Worm (Caenorhabditis elegans) whole organism, L3 larva: ENCODE data around the gene mrpl-35.

ENCODE experiments used
- ZK546.5 ChIP-seq: sonication (generic microtip); optimal IDR thresholded peaks from 2 replicates; lab custom pipeline; 2017; ENCODE audit warnings: missing biosample characterization, missing genetic modification characterization
- aly-2 ChIP-seq: fragments of 150-350 bp; optimal IDR thresholded peaks from 2 replicates; lab custom pipeline; 2014; ENCODE audit warnings: missing biosample characterization, missing genetic modification characterization
- ama-1 ChIP-seq: fragments of 150-350 bp; optimal IDR thresholded peaks from 2 replicates; lab custom pipeline; 2018
- ceh-16 ChIP-seq: sonication (generic microtip); optimal IDR thresholded peaks from 2 replicates; lab custom pipeline; 2017; ENCODE audit warnings: missing biosample characterization, missing genetic modification characterization
- ceh-28 ChIP-seq: fragments of 150-350 bp; optimal IDR thresholded peaks from 2 replicates; lab custom pipeline; 2014; ENCODE audit warnings: missing biosample characterization, missing genetic modification reagents, missing genetic modification characterization
- ceh-82 ChIP-seq: fragments of 150-350 bp; optimal IDR thresholded peaks from 2 replicates; lab custom pipeline; 2014; ENCODE audit warnings: missing biosample characterization, missing genetic modification characterization
- ceh-9 ChIP-seq: sonication (generic microtip); optimal IDR thresholded peaks from 2 replicates; lab custom pipeline; 2018; ENCODE audit warnings: missing biosample characterization, missing genetic modification characterization
- daf-12 ChIP-seq: fragments of 150-350 bp; optimal IDR thresholded peaks from 2 replicates; lab custom pipeline; 2014; ENCODE audit warnings: missing biosample characterization, missing genetic modification reagents, missing genetic modification characterization
- egl-27 ChIP-seq: sonication (generic microtip); optimal IDR thresholded peaks from 4 replicates; lab custom pipeline; 2017; ENCODE audit warnings: missing biosample characterization, missing genetic modification reagents, missing genetic modification characterization
- egl-5 ChIP-seq: fragments of 150-350 bp; optimal IDR thresholded peaks from 2 replicates; lab custom pipeline; 2017; ENCODE audit warnings: missing biosample characterization, missing genetic modification reagents, missing genetic modification characterization, inconsistent platforms
- elt-1 ChIP-seq: fragments of 150-350 bp; optimal IDR thresholded peaks from 2 replicates; lab custom pipeline; 2014; ENCODE audit warnings: missing biosample characterization, missing genetic modification characterization
- elt-2 ChIP-seq: sonication (generic microtip); optimal IDR thresholded peaks from 2 replicates; lab custom pipeline; 2016; ENCODE audit warnings: missing genetic modification reagents, mild to moderate bottlenecking, missing genetic modification characterization, missing compliant biosample characterization
- elt-3 ChIP-seq, 3 experiments: fragments of 150-350 bp in 1 of 3; sonication (generic microtip) in 2 of 3; optimal IDR thresholded peaks; 2 replicates in 2 of 3; 4 replicates in 1 of 3; lab custom pipeline; 2014 to 2017; ENCODE audit warnings: missing biosample characterization in 3 of 3, missing genetic modification characterization in 3 of 3
- eor-1 ChIP-seq, 2 experiments: fragments of 150-350 bp; optimal IDR thresholded peaks; 2 replicates each; lab custom pipeline; 2014 to 2018; ENCODE audit warnings: missing biosample characterization in 2 of 2, missing genetic modification characterization in 2 of 2
- fkh-10 ChIP-seq: sonication (generic microtip); optimal IDR thresholded peaks from 2 replicates; lab custom pipeline; 2017; ENCODE audit warnings: missing biosample characterization, missing genetic modification reagents, missing genetic modification characterization
- fkh-2 ChIP-seq: fragments of 150-350 bp; optimal IDR thresholded peaks from 2 replicates; lab custom pipeline; 2014; ENCODE audit warnings: missing biosample characterization, missing genetic modification reagents, missing genetic modification characterization
- fos-1 ChIP-seq: fragments of 150-350 bp; optimal IDR thresholded peaks from 2 replicates; lab custom pipeline; 2014; ENCODE audit warnings: missing biosample characterization, missing genetic modification characterization
- jun-1 ChIP-seq: fragments of 150-350 bp; optimal IDR thresholded peaks from 2 replicates; lab custom pipeline; 2014; ENCODE audit warnings: missing biosample characterization, missing genetic modification reagents, missing genetic modification characterization
- lin-15B ChIP-seq: fragments of 150-350 bp; optimal IDR thresholded peaks from 2 replicates; lab custom pipeline; 2014; ENCODE audit warnings: missing biosample characterization, missing genetic modification characterization
- lin-39 ChIP-seq: fragments of 150-350 bp; optimal IDR thresholded peaks from 2 replicates; lab custom pipeline; 2018; ENCODE audit warnings: missing biosample characterization, missing genetic modification reagents, missing genetic modification characterization
- nfya-1 ChIP-seq: sonication (generic microtip); optimal IDR thresholded peaks from 2 replicates; lab custom pipeline; 2017; ENCODE audit warnings: missing genetic modification characterization, mild to moderate bottlenecking, missing compliant biosample characterization, antibody characterized with exemption, moderate library complexity; ENCODE audit not compliant: insufficient read depth
- nhr-11 ChIP-seq: fragments of 150-350 bp; optimal IDR thresholded peaks from 2 replicates; lab custom pipeline; 2014; ENCODE audit warnings: missing biosample characterization, missing genetic modification characterization
- nhr-12 ChIP-seq: fragments of 150-350 bp; optimal IDR thresholded peaks from 2 replicates; lab custom pipeline; 2014; ENCODE audit warnings: missing biosample characterization, missing genetic modification characterization
- nhr-23 ChIP-seq: fragments of 150-350 bp; optimal IDR thresholded peaks from 2 replicates; lab custom pipeline; 2014; ENCODE audit warnings: missing biosample characterization, missing genetic modification reagents, missing genetic modification characterization
- nhr-237 ChIP-seq: fragments of 150-350 bp; optimal IDR thresholded peaks from 2 replicates; lab custom pipeline; 2014; ENCODE audit warnings: missing biosample characterization, missing genetic modification characterization
- nhr-25 ChIP-seq: sonication (generic microtip); optimal IDR thresholded peaks from 2 replicates; lab custom pipeline; 2017; ENCODE audit warnings: missing biosample characterization, missing genetic modification characterization
- nhr-28 ChIP-seq: fragments of 150-350 bp; optimal IDR thresholded peaks from 2 replicates; lab custom pipeline; 2014; ENCODE audit warnings: missing biosample characterization, missing genetic modification characterization
- nhr-43 ChIP-seq: sonication (generic microtip); optimal IDR thresholded peaks from 2 replicates; lab custom pipeline; 2016; ENCODE audit warnings: mild to moderate bottlenecking, missing genetic modification characterization, missing compliant biosample characterization; ENCODE audit not compliant: poor library complexity, severe bottlenecking
- nhr-67 ChIP-seq: fragments of 150-350 bp; optimal IDR thresholded peaks from 2 replicates; lab custom pipeline; 2014; ENCODE audit warnings: missing biosample characterization, missing genetic modification characterization
- nhr-76 ChIP-seq: fragments of 150-350 bp; sonication (generic microtip); optimal IDR thresholded peaks from 5 replicates; lab custom pipeline; 2014; ENCODE audit warnings: missing biosample characterization, missing genetic modification characterization
- nhr-77 ChIP-seq: fragments of 150-350 bp; optimal IDR thresholded peaks from 2 replicates; lab custom pipeline; 2014; ENCODE audit warnings: missing biosample characterization, missing genetic modification characterization
- pha-4 ChIP-seq: fragments of 150-350 bp; optimal IDR thresholded peaks from 2 replicates; lab custom pipeline; 2014; ENCODE audit warnings: missing biosample characterization, missing genetic modification reagents, missing genetic modification characterization
- pqm-1 ChIP-seq: fragments of 150-350 bp; optimal IDR thresholded peaks from 2 replicates; lab custom pipeline; 2017; ENCODE audit warnings: missing biosample characterization, missing genetic modification characterization, inconsistent platforms
- sea-2 ChIP-seq: fragments of 150-350 bp; sonication (generic microtip); optimal IDR thresholded peaks from 4 replicates; lab custom pipeline; 2014; ENCODE audit warnings: missing biosample characterization, missing genetic modification reagents, missing genetic modification characterization
- skn-1 ChIP-seq: fragments of 150-350 bp; optimal IDR thresholded peaks from 2 replicates; lab custom pipeline; 2014; ENCODE audit warnings: missing biosample characterization, missing genetic modification characterization
- snpc-4 ChIP-seq: fragments of 150-350 bp; optimal IDR thresholded peaks from 2 replicates; lab custom pipeline; 2014; ENCODE audit warnings: missing biosample characterization, missing genetic modification characterization
- tbx-2 ChIP-seq: sonication (generic microtip); optimal IDR thresholded peaks from 2 replicates; lab custom pipeline; 2016; ENCODE audit warnings: mild to moderate bottlenecking, missing genetic modification characterization, missing compliant biosample characterization
- unc-62 ChIP-seq: fragments of 150-350 bp; sonication (generic microtip); optimal IDR thresholded peaks from 4 replicates; lab custom pipeline; 2014; ENCODE audit warnings: missing biosample characterization, missing genetic modification reagents, missing genetic modification characterization
- ztf-11 ChIP-seq: fragments of 150-350 bp; optimal IDR thresholded peaks from 2 replicates; lab custom pipeline; 2014; ENCODE audit warnings: missing biosample characterization, missing genetic modification characterization

mrpl-35 gene

ce11 chrIII:3537401-3537800 is 27.4 kb downstream of the mrpl-35 start, which contains the start of gene cfap-20:
Gene cfap-20, minus strand, starts transcription at chrIII:3537501.
- TF ChIP-seq lin-39 (tag; lab: Kevin White, UChicago), result no peak
- no peak for TF ChIP-seq nhr-43
- TF ChIP-seq fos-1 (tag; lab: Kevin White, UChicago), result no peak
- TF ChIP-seq nfya-1 (tag; lab: Kevin White, UChicago), result no peak
- no peak for TF ChIP-seq pha-4 (tag; lab: Kevin White, UChicago)
- TF ChIP-seq ceh-82, result no peak

ce11 chrIII:3539499-3539898 is 29.5 kb downstream of the mrpl-35 start:
- TF ChIP-seq daf-12 (tag; lab: Kevin White, UChicago) (no peak), egl-27 (tag; lab: Kevin White, UChicago) (no peak), elt-1 (tag; lab: Kevin White, UChicago) (no peak), elt-2 (tag; lab: Kevin White, UChicago) (no peak), nhr-11 (tag; lab: Kevin White, UChicago) (no peak), ceh-16 (tag; lab: Kevin White, UChicago) (no peak), fkh-10 (GFP tag; lab: Kevin White, UChicago) (no peak), ceh-28 (tag; lab: Kevin White, UChicago) (no peak), elt-3 (tag; optimal IDR thresholded peaks at IDR 0.05; lab: Kevin White, UChicago) (no peak), ceh-9 (tag; lab: Kevin White, UChicago) (no peak)

- TF ChIP-seq nhr-25 (tag; lab: Kevin White, UChicago) (peak; percentile 40), snpc-4 (tag; lab: Kevin White, UChicago) (peak; percentile 35), eor-1 (tag; optimal IDR thresholded peaks at IDR 0.05; lab: Kevin White, UChicago) (no peak), nhr-43 (peak; percentile 46), elt-3 (tag; optimal IDR thresholded peaks at IDR 0.05; lab: Kevin White, UChicago) (no peak), tbx-2 (tag; lab: Kevin White, UChicago) (no peak), elt-2 (tag; lab: Kevin White, UChicago) (peak; percentile 41), pqm-1 (tag; lab: Kevin White, UChicago) (peak; percentile 38), ZK546.5 (no peak), nhr-12 (tag; lab: Kevin White, UChicago) (no peak), ama-1 (lab: Kevin White, UChicago) (no peak), ceh-16 (tag; lab: Kevin White, UChicago) (no peak), elt-1 (tag; lab: Kevin White, UChicago) (no peak), pha-4 (tag; lab: Kevin White, UChicago) (peak; percentile 92), nfya-1 (tag; lab: Kevin White, UChicago) (peak; percentile 60), jun-1 (tag; lab: Kevin White, UChicago) (peak; percentile 18), nhr-23 (tag; lab: Kevin White, UChicago) (peak; percentile 62), lin-15B (tag; lab: Kevin White, UChicago) (peak; percentile 82), lin-39 (tag; lab: Kevin White, UChicago) (no peak), ceh-82 (no peak), egl-5 (tag; lab: Kevin White, UChicago) (no peak), nhr-67 (tag; lab: Kevin White, UChicago) (no peak), nhr-237 (tag; lab: Kevin White, UChicago) (no peak), fkh-2 (tag; lab: Kevin White, UChicago) (no peak)
These were observed 30.4 kb downstream of the mrpl-35 start for ce11 chrIII:3540424-3540823.

ce11 chrIII:3541093-3541492 is 31.1 kb downstream of the mrpl-35 start:
- TF ChIP-seq ceh-82 (no peak), ztf-11 (no peak), elt-2 (tag; lab: Kevin White, UChicago) (no peak), skn-1 (tag; lab: Kevin White, UChicago) (no peak), nhr-76 (tag; lab: Kevin White, UChicago) (no peak), elt-1 (tag; lab: Kevin White, UChicago) (no peak), unc-62 (no peak), sea-2 (GFP tag; lab: Kevin White, UChicago) (no peak), fkh-10 (GFP tag; lab: Kevin White, UChicago) (no peak), tbx-2 (tag; lab: Kevin White, UChicago) (no peak), egl-27 (tag; lab: Kevin White, UChicago) (no peak), ceh-9 (tag; lab: Kevin White, UChicago) (no peak), lin-15B (tag; lab: Kevin White, UChicago) (no peak), nhr-77 (tag; lab: Kevin White, UChicago) (no peak), nhr-23 (tag; lab: Kevin White, UChicago) (no peak), aly-2 (tag; lab: Kevin White, UChicago) (no peak), nhr-25 (tag; lab: Kevin White, UChicago) (no peak), nhr-28 (tag; lab: Kevin White, UChicago) (no peak), lin-39 (tag; lab: Kevin White, UChicago) (no peak)
